Worm (Caenorhabditis elegans) whole organism, late embryonic: Measurements from ENCODE around the gene idpp-11.

Source experiments
- K02D7.2 ChIP-seq: sonication (generic microtip); optimal IDR thresholded peaks from 2 replicates; lab custom pipeline; 2017; ENCODE audit warnings: mild to moderate bottlenecking, missing genetic modification characterization, missing compliant biosample characterization
- ama-1 ChIP-seq: fragments of 150-350 bp; optimal IDR thresholded peaks from 2 replicates; lab custom pipeline; 2014
- ceh-2 ChIP-seq: sonication (generic microtip); optimal IDR thresholded peaks from 2 replicates; lab custom pipeline; 2016; ENCODE audit warnings: missing genotype, missing genetic modification characterization, missing compliant biosample characterization
- ceh-34 ChIP-seq: sonication (generic microtip); optimal IDR thresholded peaks from 2 replicates; lab custom pipeline; 2016; ENCODE audit warnings: mild to moderate bottlenecking, missing genetic modification characterization, missing compliant biosample characterization
- pha-4 ChIP-seq: fragments of 150-350 bp; optimal IDR thresholded peaks from 2 replicates; lab custom pipeline; 2018; ENCODE audit warnings: missing biosample characterization, missing genetic modification reagents, missing genetic modification characterization

- TF ChIP-seq K02D7.2 (tag; lab: Kevin White, UChicago) (no peak), ama-1 (lab: Kevin White, UChicago) (no peak), ceh-2 (tag; lab: Kevin White, UChicago) (no peak), pha-4 (no peak), ceh-34 (tag; lab: Kevin White, UChicago) (no peak)
Measured at ce11 chrX:7799680-7800079, 42.7 kb upstream of the idpp-11 start, which contains the start of gene gpx-7.
